Worm (Caenorhabditis elegans): ENCODE results near the gene ttc-4.
"Not testable (repeated sequence)": the region's sequence is repeated elsewhere in the genome, so short reads cannot be mapped to it uniquely, and the experiment has no call there.

The ttc-4 gene

ce11 chrII:5603194-5603593, 8.7 kb downstream of the ttc-4 start, which contains the start of gene C17G10.6:
Gene C17G10.6, minus strand, starts transcription at chrII:5603294.
- no peak for TF ChIP-seq T22C8.4 (GFP tag; IDR thresholded peaks at IDR 0.05)
- no peak for TF ChIP-seq ztf-29 (GFP tag; IDR thresholded peaks at IDR 0.05)
- TF ChIP-seq tab-1 (GFP tag; IDR thresholded peaks at IDR 0.05), result no peak
- no peak for TF ChIP-seq klf-2 (GFP tag; conservative IDR thresholded peaks at IDR 0.05)
- TF ChIP-seq cog-1 (tag; optimal IDR thresholded peaks at IDR 0.05), result no peak

DNA sequence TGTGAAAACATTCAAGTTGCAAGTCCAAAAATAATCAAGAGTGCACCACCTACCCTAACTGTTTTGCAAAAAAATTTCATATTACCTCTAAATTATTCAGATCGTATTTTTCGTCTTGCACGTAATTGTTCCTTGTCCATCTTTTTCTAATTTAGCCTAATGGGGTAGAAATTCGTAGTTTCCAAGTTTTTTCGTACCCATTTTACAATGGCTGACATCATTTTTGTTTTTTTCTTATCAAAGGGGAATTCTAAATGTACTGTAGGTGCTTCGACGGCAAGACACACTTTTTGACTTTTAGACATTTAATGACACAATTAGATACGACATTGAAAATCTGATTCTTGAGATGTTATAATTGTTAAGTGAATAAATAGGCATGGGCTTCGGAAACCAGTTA, 9.9 kb downstream of the ttc-4 start:
- no peak for TF ChIP-seq ztf-29 (GFP tag; IDR thresholded peaks at IDR 0.05)
- no peak for TF ChIP-seq klf-2 (GFP tag; conservative IDR thresholded peaks at IDR 0.05)
- TF ChIP-seq tab-1 (GFP tag; IDR thresholded peaks at IDR 0.05), result no peak
- TF ChIP-seq ztf-23 (GFP tag; IDR thresholded peaks at IDR 0.05), result no peak
- no peak for TF ChIP-seq med-1 (GFP tag; optimal IDR thresholded peaks at IDR 0.05; ENCODE audit: insufficient read depth)
- TF ChIP-seq ref-1 (GFP tag; conservative IDR thresholded peaks at IDR 0.05), result no peak
- TF ChIP-seq flt-1 (GFP tag; IDR thresholded peaks at IDR 0.05), result no peak
- TF ChIP-seq cog-1 (tag; optimal IDR thresholded peaks at IDR 0.05), result no peak

- TF ChIP-seq ztf-23 (GFP tag; IDR thresholded peaks at IDR 0.05) (no peak), ztf-29 (GFP tag; IDR thresholded peaks at IDR 0.05) (no peak), cog-1 (tag; optimal IDR thresholded peaks at IDR 0.05) (no peak), flt-1 (GFP tag; IDR thresholded peaks at IDR 0.05) (no peak), T22C8.4 (GFP tag; IDR thresholded peaks at IDR 0.05) (no peak), med-1 (GFP tag; optimal IDR thresholded peaks at IDR 0.05; ENCODE audit: insufficient read depth) (no peak), klf-2 (GFP tag; conservative IDR thresholded peaks at IDR 0.05) (no peak), ref-1 (GFP tag; conservative IDR thresholded peaks at IDR 0.05) (no peak), tab-1 (GFP tag; IDR thresholded peaks at IDR 0.05) (no peak)
Measured at ce11 chrII:5605538-5605945, 11.0 kb downstream of the ttc-4 start.

DNA sequence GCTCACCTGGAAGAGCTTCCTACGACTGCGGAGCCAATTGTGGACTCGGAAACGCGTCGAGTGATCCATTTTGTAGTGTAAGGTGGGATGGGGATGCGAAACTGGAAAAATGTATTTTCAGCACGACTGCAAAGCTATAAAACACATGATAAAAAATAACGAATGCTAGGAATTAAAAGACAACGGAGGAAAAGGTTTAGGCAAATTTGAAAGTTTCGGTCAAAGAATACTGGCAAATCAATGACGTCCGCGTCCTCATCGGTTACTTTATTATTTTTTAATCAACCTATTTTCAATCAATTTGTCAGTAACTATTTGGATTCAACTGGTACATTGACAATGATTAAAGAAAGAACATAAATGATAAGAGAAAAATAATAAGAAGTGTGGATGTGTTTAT, 13.2 kb downstream of the ttc-4 start, which contains the start of gene C17G10.7:
C17G10.7 (minus strand) TSS at position 101 of the 400 bp plus-strand sequence.
- TF ChIP-seq flt-1 (GFP tag; IDR thresholded peaks at IDR 0.05), result no peak
- no peak for TF ChIP-seq ref-1 (GFP tag; conservative IDR thresholded peaks at IDR 0.05)
- no peak for TF ChIP-seq tab-1 (GFP tag; IDR thresholded peaks at IDR 0.05)
- no peak for TF ChIP-seq med-1 (GFP tag; optimal IDR thresholded peaks at IDR 0.05; ENCODE audit: insufficient read depth)
- no peak for TF ChIP-seq ztf-23 (GFP tag; IDR thresholded peaks at IDR 0.05)
- TF ChIP-seq T22C8.4 (GFP tag; IDR thresholded peaks at IDR 0.05), result no peak
- TF ChIP-seq klf-2 (GFP tag; conservative IDR thresholded peaks at IDR 0.05), result no peak
- no peak for TF ChIP-seq ztf-29 (GFP tag; IDR thresholded peaks at IDR 0.05)
- TF ChIP-seq cog-1 (tag; optimal IDR thresholded peaks at IDR 0.05), result no peak

DNA sequence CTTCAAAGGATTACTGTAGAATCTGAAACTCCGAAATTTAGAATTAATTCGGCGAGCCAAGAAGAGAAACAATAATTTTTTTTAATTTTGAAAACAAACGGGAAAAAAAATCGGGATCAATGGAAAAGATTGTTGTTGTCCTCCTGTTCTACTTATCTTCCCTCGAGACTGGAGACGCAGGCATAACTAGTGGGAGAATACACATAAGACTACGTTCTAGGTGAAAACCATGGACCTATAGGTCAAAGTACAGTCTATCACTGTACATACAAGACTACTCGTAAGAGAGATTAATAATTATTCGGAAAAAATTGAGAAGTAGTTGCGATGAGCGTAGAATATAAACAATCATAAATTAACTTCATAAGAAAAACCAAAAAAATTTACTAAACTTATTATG, 24.8 kb downstream of the ttc-4 start, which contains the start of gene dhs-6:
dhs-6 (minus strand) TSS at position 22 of the 400 bp plus-strand sequence.
- no peak for TF ChIP-seq ref-1 (GFP tag; conservative IDR thresholded peaks at IDR 0.05)
- no peak for TF ChIP-seq flt-1 (GFP tag; IDR thresholded peaks at IDR 0.05)
- TF ChIP-seq med-1 (GFP tag; optimal IDR thresholded peaks at IDR 0.05; ENCODE audit: insufficient read depth), result no peak
- TF ChIP-seq tab-1 (GFP tag; IDR thresholded peaks at IDR 0.05), result no peak
- no peak for TF ChIP-seq T22C8.4 (GFP tag; IDR thresholded peaks at IDR 0.05)
- TF ChIP-seq klf-2 (GFP tag; conservative IDR thresholded peaks at IDR 0.05), result no peak
- TF ChIP-seq cog-1 (tag; optimal IDR thresholded peaks at IDR 0.05), result no peak
- TF ChIP-seq ztf-29 (GFP tag; IDR thresholded peaks at IDR 0.05), result no peak
- TF ChIP-seq ztf-23 (GFP tag; IDR thresholded peaks at IDR 0.05), result no peak

DNA sequence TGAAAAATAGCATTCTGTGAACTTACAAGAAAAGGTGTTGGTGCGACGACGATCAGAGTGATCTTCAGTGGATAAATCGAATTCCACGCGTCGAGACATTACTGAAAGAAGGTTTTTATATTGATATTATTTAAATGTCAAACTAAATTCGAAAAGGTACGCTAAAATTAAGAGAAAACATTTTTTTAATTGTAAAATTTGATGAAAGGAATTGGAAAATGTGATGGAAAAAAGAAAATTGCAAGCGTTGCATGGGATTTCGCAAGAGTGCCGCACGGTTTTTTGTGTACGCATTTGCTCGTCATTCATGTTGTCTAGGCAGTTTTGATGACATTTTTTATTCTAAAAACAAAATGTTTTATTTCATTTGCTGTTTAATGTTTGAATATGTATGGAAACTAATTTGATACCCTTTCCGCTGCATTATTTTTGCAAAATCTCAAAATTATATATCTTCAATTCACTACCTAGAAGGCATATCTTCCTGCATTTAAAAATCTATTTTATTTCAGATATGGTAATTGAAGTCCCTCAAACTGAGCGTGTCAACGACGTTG, 27.9 kb downstream of the ttc-4 start, which contains the start of the genes eif-3.L and npl-4.2:
eif-3.L (minus strand) TSS at position 101 of the 557 bp plus-strand sequence.
npl-4.2 (plus strand) TSS at position 507 of the 557 bp plus-strand sequence.
- TF ChIP-seq flt-1 (GFP tag; IDR thresholded peaks at IDR 0.05); ztf-29 (GFP tag; IDR thresholded peaks at IDR 0.05); klf-2 (GFP tag; conservative IDR thresholded peaks at IDR 0.05): not testable (repeated sequence)

ce11 chrII:5628326-5628818, 33.9 kb downstream of the ttc-4 start, which contains the start of gene F59E12.15:
Gene F59E12.15, minus strand, starts transcription at chrII:5628376.
- no peak for TF ChIP-seq tab-1 (GFP tag; IDR thresholded peaks at IDR 0.05)
- TF ChIP-seq flt-1 (GFP tag; IDR thresholded peaks at IDR 0.05), result no peak
- no peak for TF ChIP-seq ref-1 (GFP tag; conservative IDR thresholded peaks at IDR 0.05)

- not testable (repeated sequence) for TF ChIP-seq cog-1 (tag; optimal IDR thresholded peaks at IDR 0.05); klf-2 (GFP tag; conservative IDR thresholded peaks at IDR 0.05); T22C8.4 (GFP tag; IDR thresholded peaks at IDR 0.05)
Measured at ce11 chrII:5630851-5631401, 36.4 kb downstream of the ttc-4 start, which contains the start of the genes F59E12.6 and npl-4.1. Gene F59E12.6, minus strand, starts transcription at chrII:5630951. Gene npl-4.1, plus strand, starts transcription at chrII:5631351.

DNA sequence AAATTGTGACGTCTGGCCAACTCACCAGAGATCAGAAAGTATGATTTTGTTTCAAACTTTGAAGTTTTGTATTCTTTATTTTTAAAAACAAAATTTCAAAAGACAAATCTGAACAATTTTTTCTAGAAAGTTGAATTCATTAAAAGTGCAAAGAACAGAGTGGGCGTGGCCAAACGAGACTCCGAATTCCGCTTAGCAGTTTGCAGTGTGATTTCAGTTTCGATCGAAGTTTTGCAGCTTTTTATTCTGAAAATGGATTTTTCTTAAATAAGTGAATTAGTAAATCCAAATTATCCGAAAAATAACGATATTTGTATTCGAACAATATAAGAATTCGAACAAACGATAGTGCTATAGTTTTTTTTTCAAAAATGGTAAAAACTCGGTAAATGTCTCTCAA, 38.9 kb downstream of the ttc-4 start:
- no peak for TF ChIP-seq T22C8.4 (GFP tag; IDR thresholded peaks at IDR 0.05)
- no peak for TF ChIP-seq flt-1 (GFP tag; IDR thresholded peaks at IDR 0.05)
- no peak for TF ChIP-seq klf-2 (GFP tag; conservative IDR thresholded peaks at IDR 0.05)
- TF ChIP-seq ztf-29 (GFP tag; IDR thresholded peaks at IDR 0.05), result no peak
- TF ChIP-seq ztf-23 (GFP tag; IDR thresholded peaks at IDR 0.05), result no peak
- no peak for TF ChIP-seq med-1 (GFP tag; optimal IDR thresholded peaks at IDR 0.05; ENCODE audit: insufficient read depth)
- TF ChIP-seq ref-1 (GFP tag; conservative IDR thresholded peaks at IDR 0.05), result no peak
- no peak for TF ChIP-seq cog-1 (tag; optimal IDR thresholded peaks at IDR 0.05)
- TF ChIP-seq tab-1 (GFP tag; IDR thresholded peaks at IDR 0.05), result no peak

DNA sequence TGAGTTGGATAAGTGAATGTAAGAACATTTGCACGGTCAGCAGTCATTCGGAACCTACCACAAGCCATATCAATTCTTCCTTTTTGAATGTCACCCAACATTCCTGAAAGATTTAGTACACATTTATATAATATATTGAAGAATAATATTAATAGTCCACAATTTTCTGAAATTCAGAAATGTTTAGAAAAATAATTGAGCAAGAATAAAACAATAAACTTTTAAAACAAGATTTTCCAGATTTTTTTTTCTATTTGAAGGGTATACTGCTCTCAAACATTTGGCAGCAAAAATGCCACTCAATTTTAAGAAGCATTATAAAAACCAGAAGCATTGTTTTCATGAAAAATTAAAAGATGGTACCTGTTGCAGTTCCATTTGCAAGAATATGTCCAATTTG, 42.3 kb downstream of the ttc-4 start, which contains the start of gene F59E12.8:
F59E12.8 (minus strand) TSS at position 101 of the 400 bp plus-strand sequence.
- TF ChIP-seq klf-2 (GFP tag; conservative IDR thresholded peaks at IDR 0.05) (no peak), T22C8.4 (GFP tag; IDR thresholded peaks at IDR 0.05) (no peak), ztf-23 (GFP tag; IDR thresholded peaks at IDR 0.05) (no peak), flt-1 (GFP tag; IDR thresholded peaks at IDR 0.05) (no peak), cog-1 (tag; optimal IDR thresholded peaks at IDR 0.05) (no peak), tab-1 (GFP tag; IDR thresholded peaks at IDR 0.05) (no peak), ref-1 (GFP tag; conservative IDR thresholded peaks at IDR 0.05) (no peak), med-1 (GFP tag; optimal IDR thresholded peaks at IDR 0.05; ENCODE audit: insufficient read depth) (no peak), ztf-29 (GFP tag; IDR thresholded peaks at IDR 0.05) (no peak)
